Fruit fly (Drosophila melanogaster): Measurements from ENCODE around the gene hoka.

The hoka gene

dm6 chr3L:4852411-4853050 lies 46.2 kb upstream of the hoka start, which contains the start of gene CG32237 (continued):
- TF ChIP-seq dmrt11E (tag; optimal IDR thresholded peaks at IDR 0.05): no peak
- no peak for TF ChIP-seq CG15696 (tag; optimal IDR thresholded peaks at IDR 0.05)
- no peak for TF ChIP-seq corto (GFP tag; optimal IDR thresholded peaks at IDR 0.05)
- TF ChIP-seq slbo (GFP tag; IDR thresholded peaks at IDR 0.05): peak; percentile 32; the same call in 1 of the 2 replicates
- peak; percentile 22 for TF ChIP-seq Sox102F (GFP tag; optimal IDR thresholded peaks at IDR 0.05)
- TF ChIP-seq maf-S (GFP tag; optimal IDR thresholded peaks at IDR 0.05): no peak
- TF ChIP-seq Optix (GFP tag; IDR thresholded peaks at IDR 0.05): no peak
- TF ChIP-seq Sry-δ (GFP tag; optimal IDR thresholded peaks at IDR 0.05): no peak
- TF ChIP-seq Eip74EF (GFP tag; optimal IDR thresholded peaks at IDR 0.05): peak in 1 of 2 experiments; percentile 69
- peak; percentile 40 for TF ChIP-seq CG11504 (tag; optimal IDR thresholded peaks at IDR 0.05)
- TF ChIP-seq CG17568 (GFP tag; optimal IDR thresholded peaks at IDR 0.05): no peak
- TF ChIP-seq lmd (GFP tag; IDR thresholded peaks at IDR 0.05): peak; percentile 35; the same call in 1 of the 2 replicates
- TF ChIP-seq CG17912 (GFP tag; optimal IDR thresholded peaks at IDR 0.05): no peak
- TF ChIP-seq Fer3 (tag; optimal IDR thresholded peaks at IDR 0.05): peak; percentile 2
- TF ChIP-seq dysf (GFP tag; IDR thresholded peaks at IDR 0.05): peak; percentile 48; the same call in 1 of the 3 replicates
- peak; percentile 31 for TF ChIP-seq CG8924 (tag; optimal IDR thresholded peaks at IDR 0.05)
- TF ChIP-seq cwo (GFP tag; optimal IDR thresholded peaks at IDR 0.05): peak; percentile 17
- TF ChIP-seq CG12391 (tag; optimal IDR thresholded peaks at IDR 0.05): peak; percentile 16
- no peak for TF ChIP-seq NC2β (GFP tag; optimal IDR thresholded peaks at IDR 0.05)
- no peak for TF ChIP-seq CG2116 (GFP tag; optimal IDR thresholded peaks at IDR 0.05)
- TF ChIP-seq Neu2 (GFP tag; optimal IDR thresholded peaks at IDR 0.05; ENCODE audit: borderline replicate concordance): no peak
- TF ChIP-seq CG9215 (GFP tag; IDR thresholded peaks at IDR 0.05): no peak
- no peak for TF ChIP-seq salm (tag; optimal IDR thresholded peaks at IDR 0.05)
- TF ChIP-seq CG4282 (GFP tag; optimal IDR thresholded peaks at IDR 0.05): no peak
- no peak for TF ChIP-seq CG12219 (GFP tag; optimal IDR thresholded peaks at IDR 0.05)
- peak; percentile 47 for TF ChIP-seq grau (tag; optimal IDR thresholded peaks at IDR 0.05)
- TF ChIP-seq CG17829 (tag; optimal IDR thresholded peaks at IDR 0.05): peak; percentile 1
- peak; percentile 14 for TF ChIP-seq sug (tag; optimal IDR thresholded peaks at IDR 0.05)
- TF ChIP-seq fd102C (GFP tag; optimal IDR thresholded peaks at IDR 0.05): no peak
- TF ChIP-seq CG31441 (GFP tag; IDR thresholded peaks at IDR 0.05): peak; percentile 47; the same call in 1 of the 2 replicates
- peak; percentile 22; the same call in 1 of the 3 replicates for TF ChIP-seq CG11695 (GFP tag; IDR thresholded peaks at IDR 0.05)
- 0 out of 3 replicates have a peak, but pooled peaks have one; percentile 19 for TF ChIP-seq CG17361 (GFP tag; IDR thresholded peaks at IDR 0.05)
- TF ChIP-seq CG7839 (tag; optimal IDR thresholded peaks at IDR 0.05): peak; percentile 49
- no peak for TF ChIP-seq CG14050 (GFP tag; IDR thresholded peaks at IDR 0.05)
- no peak for TF ChIP-seq Six4 (GFP tag; optimal IDR thresholded peaks at IDR 0.05)
- no peak for TF ChIP-seq lbe (GFP tag; optimal IDR thresholded peaks at IDR 0.05)
- no peak for TF ChIP-seq Hand (GFP tag; optimal IDR thresholded peaks at IDR 0.05)
- TF ChIP-seq CG17385 (GFP tag; optimal IDR thresholded peaks at IDR 0.05): peak; percentile 20
- TF ChIP-seq unpg (GFP tag; optimal IDR thresholded peaks at IDR 0.05): peak; percentile 37
- peak; percentile 49; the same call in 1 of the 2 replicates for TF ChIP-seq Ptx1 (GFP tag; IDR thresholded peaks at IDR 0.05)
- no peak for TF ChIP-seq CG12299 (tag; optimal IDR thresholded peaks at IDR 0.05)
- peak; percentile 63 for TF ChIP-seq gem (tag; optimal IDR thresholded peaks at IDR 0.05)
- no peak for TF ChIP-seq disco-r (GFP tag; optimal IDR thresholded peaks at IDR 0.05)
- TF ChIP-seq Opbp (GFP tag; IDR thresholded peaks at IDR 0.05; ENCODE audit: partially characterized antibody): no peak
- peak; percentile 18 for TF ChIP-seq CG3281 (GFP tag; optimal IDR thresholded peaks at IDR 0.05)
- TF ChIP-seq CG18599 (GFP tag; optimal IDR thresholded peaks at IDR 0.05): peak; percentile 11
- no peak for TF ChIP-seq CG14860 (GFP tag; IDR thresholded peaks at IDR 0.05; ENCODE audit: partially characterized antibody)
- 0 out of 2 replicates have a peak, but pooled peaks have one; percentile 9 for TF ChIP-seq CG7372 (GFP tag; IDR thresholded peaks at IDR 0.05)
